Worm (Caenorhabditis elegans) whole organism, young adult: ENCODE measurements around the gene fbxa-206.
"Not testable (repeated sequence)": the region's sequence is repeated elsewhere in the genome, so short reads cannot be mapped to it uniquely, and the experiment has no call there.

Experiments used
- C17E4.6 ChIP-seq: fragments of 200-800 bp; sonication (Bioruptor generic); IDR thresholded peaks from 2 replicates; pipeline ENCODE4 v1.3.6; 2022; ENCODE audit warnings: missing genetic modification reagents, missing genetic modification characterization, missing compliant biosample characterization
- D2030.7 ChIP-seq: fragments of 200-800 bp; sonication (Bioruptor generic); IDR thresholded peaks from 2 replicates; pipeline ENCODE4 v1.3.6; 2022; ENCODE audit warnings: missing genetic modification reagents, missing genetic modification characterization, missing compliant biosample characterization
- K11D2.4 ChIP-seq: fragments of 200-800 bp; sonication (Bioruptor generic); IDR thresholded peaks from 2 replicates; pipeline ENCODE4 v1.3.6; 2022; ENCODE audit warnings: missing genetic modification reagents, missing genetic modification characterization, missing compliant biosample characterization
- ccch-3 ChIP-seq: fragments of 200-800 bp; sonication (Bioruptor generic); optimal IDR thresholded peaks from 2 replicates; lab custom pipeline; 2018; ENCODE audit warnings: mild to moderate bottlenecking, missing genetic modification characterization, missing compliant biosample characterization
- ceh-27 ChIP-seq: fragments of 200-800 bp; sonication (Bioruptor generic); optimal IDR thresholded peaks from 2 replicates; lab custom pipeline; 2018; ENCODE audit warnings: mild to moderate bottlenecking, missing genetic modification characterization, moderate library complexity, missing compliant biosample characterization
- dpl-1 ChIP-seq: fragments of 150-350 bp; optimal IDR thresholded peaks from 2 replicates; lab custom pipeline; 2014; ENCODE audit warnings: missing biosample characterization, missing genetic modification reagents, missing genetic modification characterization
- hrde-1 ChIP-seq: sonication (generic microtip); optimal IDR thresholded peaks from 2 replicates; lab custom pipeline; 2016; ENCODE audit warnings: missing genetic modification characterization, mild to moderate bottlenecking, missing compliant biosample characterization, moderate library complexity, missing genotype, missing genetic modification reagents, borderline replicate concordance
- lag-1 ChIP-seq: fragments of 200-800 bp; sonication (Bioruptor generic); IDR thresholded peaks from 2 replicates; pipeline ENCODE4 v1.3.6; 2022; ENCODE audit warnings: missing genetic modification reagents, missing genetic modification characterization, missing compliant biosample characterization
- let-607 ChIP-seq, 2 experiments: fragments of 200-800 bp in 1 of 2; sonication (Bioruptor generic) in 1 of 2; sonication (generic microtip) in 1 of 2; optimal IDR thresholded peaks; 2 replicates each; lab custom pipeline; 2016 to 2018; ENCODE audit warnings: mild to moderate bottlenecking in 2 of 2, missing compliant biosample characterization in 2 of 2, missing genetic modification characterization in 2 of 2, moderate library complexity in 2 of 2, missing genotype in 1 of 2
- madf-8 ChIP-seq: fragments of 200-800 bp; sonication (Bioruptor generic); conservative IDR thresholded peaks from 2 replicates; pipeline ENCODE4 v1.3.6; 2022; ENCODE audit warnings: missing genetic modification reagents, missing genetic modification characterization, missing compliant biosample characterization
- rpc-1 ChIP-seq, 2 experiments: fragments of 150-350 bp in 1 of 2; sonication (generic microtip) in 1 of 2; optimal IDR thresholded peaks; 2 replicates each; lab custom pipeline; 2014 to 2018; ENCODE audit warnings: missing biosample characterization in 1 of 2, missing genetic modification characterization in 1 of 2, missing genetic modification reagents in 1 of 2, missing genotype in 1 of 2
- snpc-4 ChIP-seq, 5 experiments: fragments of 150-350 bp in 1 of 5; sonication (generic microtip) in 4 of 5; optimal IDR thresholded peaks; 2 replicates each; lab custom pipeline; 2014 to 2018; ENCODE audit warnings: missing genetic modification characterization in 5 of 5, missing biosample characterization in 3 of 5, antibody characterized with exemption in 2 of 5, mild to moderate bottlenecking in 2 of 5, missing compliant biosample characterization in 2 of 5, missing genotype in 2 of 5, moderate library complexity in 2 of 5, missing genetic modification reagents in 1 of 5

ce11 chrV:16877081-16877480, 41.2 kb downstream of the fbxa-206 start:
- TF ChIP-seq let-607 (tag; optimal IDR thresholded peaks at IDR 0.05; lab: Kevin White, UChicago); C17E4.6 (GFP tag; lab: Robert Waterston, UW); ceh-27 (GFP tag; lab: Kevin White, UChicago); lag-1; dpl-1 (GFP tag; lab: Kevin White, UChicago); snpc-4 (GFP tag; optimal IDR thresholded peaks at IDR 0.05; lab: Kevin White, UChicago); snpc-4 (tag; optimal IDR thresholded peaks at IDR 0.05; lab: Kevin White, UChicago); K11D2.4 (GFP tag; lab: Robert Waterston, UW); rpc-1 (optimal IDR thresholded peaks at IDR 0.05; lab: Kevin White, UChicago); rpc-1 (tag; optimal IDR thresholded peaks at IDR 0.05; lab: Kevin White, UChicago); hrde-1 (tag; lab: Kevin White, UChicago); ccch-3 (GFP tag; lab: Kevin White, UChicago); D2030.7 (GFP tag; lab: Robert Waterston, UW); madf-8: not testable (repeated sequence)
